Worm (Caenorhabditis elegans) whole organism, young adult: ENCODE results near the gene Y102A5C.4.

Source experiments
- cebp-2 ChIP-seq: fragments of 200-800 bp; sonication (Bioruptor generic); IDR thresholded peaks from 2 replicates; pipeline ENCODE4 v1.3.6; 2022; ENCODE audit warnings: missing genetic modification characterization, missing compliant biosample characterization
- ets-4 ChIP-seq: fragments of 200-800 bp; sonication (Bioruptor generic); optimal IDR thresholded peaks from 2 replicates; lab custom pipeline; 2018; ENCODE audit warnings: mild to moderate bottlenecking, missing genetic modification characterization, missing compliant biosample characterization
- nfyb-1 ChIP-seq: fragments of 200-800 bp; sonication (Bioruptor generic); IDR thresholded peaks from 2 replicates; pipeline ENCODE4 v1.3.6; 2022; ENCODE audit warnings: missing genetic modification reagents, missing genetic modification characterization, missing compliant biosample characterization

Gene Y102A5C.4

ce11 chrV:16973338-16973737 is 51.3 kb downstream of the Y102A5C.4 start:
- no peak for TF ChIP-seq cebp-2
- TF ChIP-seq nfyb-1 (GFP tag; lab: Robert Waterston, UW), result no peak
- TF ChIP-seq ets-4 (GFP tag; lab: Kevin White, UChicago), result no peak
